Worm (Caenorhabditis elegans): Measurements from ENCODE around the gene T26H5.10.

The T26H5.10 gene

ce11 chrV:15465032-15465727, 21.6 kb upstream of the T26H5.10 start, which contains the start of gene pqn-71 (continued):
- TF ChIP-seq hlh-26 (GFP tag; conservative IDR thresholded peaks at IDR 0.05) (no peak), cebp-2 (GFP tag; IDR thresholded peaks at IDR 0.05) (peak; percentile 92), B0019.2 (GFP tag; conservative IDR thresholded peaks at IDR 0.05) (peak; percentile 41; the same call in 1 of the 2 replicates), lag-1 (GFP tag; IDR thresholded peaks at IDR 0.05) (no peak), zim-3 (tag; optimal IDR thresholded peaks at IDR 0.05) (peak; percentile 87), Y79H2A.3 (GFP tag; conservative IDR thresholded peaks at IDR 0.05) (0 out of 2 replicates have a peak, but pooled peaks have one; percentile 52), rcor-1 (GFP tag; IDR thresholded peaks at IDR 0.05) (peak; percentile 91), lin-35 (GFP tag; optimal IDR thresholded peaks at IDR 0.05) (peak in 1 of 3 experiments; percentile 91), zfh-2 (GFP tag; conservative IDR thresholded peaks at IDR 0.05) (peak; percentile 80; the same call in 1 of the 2 replicates), bed-2 (GFP tag; IDR thresholded peaks at IDR 0.05) (0 out of 2 replicates have a peak, but pooled peaks have one; percentile 54), mxl-1 (tag; optimal IDR thresholded peaks at IDR 0.05) (peak; percentile 93), madf-6 (GFP tag; IDR thresholded peaks at IDR 0.05) (peak; percentile 77), mes-4 (tag; optimal IDR thresholded peaks at IDR 0.05) (peak; percentile 71), nfyb-1 (GFP tag; IDR thresholded peaks at IDR 0.05) (peak; percentile 96), nfya-1 (tag; optimal IDR thresholded peaks at IDR 0.05; ENCODE audit: borderline replicate concordance, insufficient read depth) (no peak), dpl-1 (GFP tag; optimal IDR thresholded peaks at IDR 0.05) (peak; percentile 56), hsf-1 (GFP tag; IDR thresholded peaks at IDR 0.05) (peak; percentile 87), let-526 (GFP tag; IDR thresholded peaks at IDR 0.05) (peak; percentile 89), efl-1 (GFP tag; optimal IDR thresholded peaks at IDR 0.05) (peak; percentile 38), F23B12.7 (tag; optimal IDR thresholded peaks at IDR 0.05; ENCODE audit: insufficient read depth) (peak; percentile 95), F39B2.1 (GFP tag; IDR thresholded peaks at IDR 0.05) (0 out of 2 replicates have a peak, but pooled peaks have one; percentile 70), ztf-3 (GFP tag; optimal IDR thresholded peaks at IDR 0.05) (peak; percentile 54), madf-3 (GFP tag; IDR thresholded peaks at IDR 0.05) (peak; percentile 85), fkh-3 (tag; optimal IDR thresholded peaks at IDR 0.05) (peak; percentile 84), F57C9.4 (tag; optimal IDR thresholded peaks at IDR 0.05) (no peak), K12H6.12 (tag; optimal IDR thresholded peaks at IDR 0.05) (peak; percentile 81), xnd-1 (tag; optimal IDR thresholded peaks at IDR 0.05) (peak; percentile 46), gei-17 (GFP tag; optimal IDR thresholded peaks at IDR 0.05) (peak; percentile 84), ccch-3 (GFP tag; optimal IDR thresholded peaks at IDR 0.05) (peak; percentile 47), T07F8.4 (tag; optimal IDR thresholded peaks at IDR 0.05) (peak; percentile 93), chd-7 (tag; optimal IDR thresholded peaks at IDR 0.05) (peak; percentile 90), F22D6.2 (tag; optimal IDR thresholded peaks at IDR 0.05) (peak; percentile 85), aptf-3 (GFP tag; IDR thresholded peaks at IDR 0.05) (peak; percentile 95), Y53G8AR.9 (GFP tag; conservative IDR thresholded peaks at IDR 0.05) (peak; percentile 83), ama-1 (optimal IDR thresholded peaks at IDR 0.05) (no peak), ama-1 (GFP tag; optimal IDR thresholded peaks at IDR 0.05) (peak; percentile 89 to 90), ceh-27 (GFP tag; optimal IDR thresholded peaks at IDR 0.05) (peak; percentile 75), egrh-3 (GFP tag; IDR thresholded peaks at IDR 0.05) (no peak), die-1 (tag; optimal IDR thresholded peaks at IDR 0.05) (peak; percentile 95), rpc-1 (optimal IDR thresholded peaks at IDR 0.05) (peak; percentile 99), rpc-1 (tag; optimal IDR thresholded peaks at IDR 0.05) (peak; percentile 98), lin-54 (GFP tag; optimal IDR thresholded peaks at IDR 0.05) (peak; percentile 85), tbp1 (GFP tag; optimal IDR thresholded peaks at IDR 0.05) (peak; percentile 99), madf-10 (tag; optimal IDR thresholded peaks at IDR 0.05) (peak; percentile 92), nhr-27 (tag; optimal IDR thresholded peaks at IDR 0.05) (peak; percentile 88), unc-130 (GFP tag; optimal IDR thresholded peaks at IDR 0.05) (peak; percentile 74), hrde-1 (tag; optimal IDR thresholded peaks at IDR 0.05; ENCODE audit: borderline replicate concordance) (peak; percentile 93), B0261.1 (tag; optimal IDR thresholded peaks at IDR 0.05) (peak; percentile 100)

Measured in whole organism, young adult.